Fruit fly (Drosophila melanogaster): ENCODE data around the gene Atg4b.

The Atg4b gene

DNA sequence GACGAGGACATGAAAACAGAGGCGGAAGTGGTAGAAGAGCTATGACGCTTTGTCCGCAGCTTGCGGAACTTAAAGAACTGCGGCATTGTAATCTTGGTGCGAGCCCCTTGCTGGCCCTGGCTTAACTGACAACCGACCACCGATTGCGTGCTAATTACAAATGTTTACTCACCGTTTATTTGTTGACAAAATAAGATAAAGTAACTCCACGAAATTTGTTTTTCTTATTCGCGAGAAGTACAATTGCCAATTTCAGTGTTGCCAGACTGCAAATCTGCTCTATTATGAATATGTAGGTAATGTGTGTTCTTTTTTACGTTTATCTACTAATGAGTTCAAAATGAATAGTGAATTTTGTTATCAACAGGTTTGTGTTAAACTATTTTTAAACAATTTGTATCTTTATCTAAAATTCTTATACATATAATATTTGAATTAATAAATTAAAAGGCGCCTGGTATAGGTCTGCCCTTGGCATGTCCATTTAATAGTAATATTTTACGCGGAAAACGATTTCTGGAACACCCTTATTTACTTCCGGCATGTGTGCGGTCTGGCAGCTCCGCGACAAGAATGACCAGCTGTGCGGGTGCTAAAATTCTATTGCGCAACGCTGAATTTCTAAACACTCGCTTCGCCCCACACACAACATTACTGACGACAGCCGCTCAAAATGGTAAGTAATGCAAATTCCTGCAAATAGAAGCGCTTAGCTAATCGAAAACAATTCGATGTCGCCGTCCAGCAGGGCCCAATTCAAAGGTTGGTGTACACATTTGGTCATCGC is at the start of gene Atg4b, which contains the start of gene Hibch:
Gene Atg4b, minus strand, starts transcription at position 280 of the 787 bp plus-strand sequence.
Gene Hibch, plus strand, starts transcription at position 585 of the 787 bp plus-strand sequence.
- TF ChIP-seq CG8478 (optimal IDR thresholded peaks at IDR 0.05) (no peak), CTCF (optimal IDR thresholded peaks at IDR 0.05) (no peak)

DNA sequence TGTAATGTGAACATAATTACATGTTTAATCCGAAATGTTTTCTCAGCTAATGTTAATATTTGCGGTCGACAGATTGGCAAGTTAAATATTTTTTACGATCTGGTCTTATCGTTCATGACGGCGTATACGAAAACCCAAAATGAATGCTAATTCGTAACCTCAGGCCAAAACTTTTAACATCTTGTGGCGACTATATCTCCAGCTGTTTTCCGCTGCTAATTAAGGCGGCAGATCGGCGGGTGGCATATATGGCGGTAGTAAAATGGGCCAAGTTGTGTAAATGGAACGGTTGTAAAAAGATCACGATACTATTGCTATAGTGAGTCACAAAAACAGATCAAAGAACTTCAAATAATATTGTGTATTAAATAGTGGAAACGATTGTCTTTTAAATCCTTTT is 49.7 kb upstream of the Atg4b start:
- no peak for TF ChIP-seq CTCF (optimal IDR thresholded peaks at IDR 0.05)
- no peak for TF ChIP-seq CG8478 (optimal IDR thresholded peaks at IDR 0.05)

DNA sequence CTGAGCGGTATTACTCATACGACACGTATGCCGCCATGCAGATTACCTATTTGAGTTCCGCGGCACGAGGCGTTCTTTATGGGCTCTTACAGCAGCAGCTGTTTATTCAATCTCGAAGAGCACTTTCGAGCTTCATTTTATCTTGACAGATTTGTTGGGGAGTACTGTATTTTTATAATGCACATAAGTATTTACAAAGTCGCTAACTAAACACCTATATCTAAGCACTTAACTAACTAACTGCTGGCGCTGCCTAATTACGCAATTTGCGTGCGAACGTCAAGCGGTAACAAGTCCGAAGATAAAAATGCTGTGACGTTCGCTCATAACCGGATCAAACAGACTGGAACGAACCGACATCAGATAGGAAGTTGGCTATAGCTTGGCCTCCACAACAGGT is 45.9 kb upstream of the Atg4b start:
- TF ChIP-seq CTCF (optimal IDR thresholded peaks at IDR 0.05) (no peak), CG8478 (optimal IDR thresholded peaks at IDR 0.05) (no peak)

DNA sequence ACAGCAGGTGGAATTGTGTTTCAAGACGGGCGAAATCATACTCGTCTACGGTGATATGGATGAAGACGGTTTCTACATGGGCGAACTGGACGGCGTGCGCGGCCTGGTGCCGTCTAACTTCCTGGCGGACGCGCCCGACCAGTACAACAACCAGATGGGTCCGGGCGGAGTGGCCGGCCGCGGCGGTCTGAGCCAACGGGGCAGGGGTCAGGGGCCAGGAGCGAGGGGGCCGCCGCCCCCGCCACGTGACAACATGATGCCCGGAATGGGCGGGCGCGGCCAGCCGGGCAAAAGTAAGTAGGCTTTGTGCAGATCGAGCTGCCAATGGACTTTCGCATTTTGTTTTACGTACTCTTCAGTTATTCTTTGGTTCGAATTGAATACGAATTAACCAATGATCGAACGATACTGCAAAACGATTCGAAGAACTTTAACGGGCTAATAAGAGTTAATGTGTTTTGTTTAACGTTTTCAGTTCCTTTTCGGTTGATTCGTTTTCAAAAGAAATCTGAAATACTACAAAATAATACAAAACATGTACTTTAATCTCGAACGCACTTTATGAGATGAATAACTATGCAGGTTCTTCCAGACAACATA is 36.6 kb upstream of the Atg4b start:
- no peak for TF ChIP-seq CG8478 (optimal IDR thresholded peaks at IDR 0.05)
- no peak for TF ChIP-seq CTCF (optimal IDR thresholded peaks at IDR 0.05)

DNA sequence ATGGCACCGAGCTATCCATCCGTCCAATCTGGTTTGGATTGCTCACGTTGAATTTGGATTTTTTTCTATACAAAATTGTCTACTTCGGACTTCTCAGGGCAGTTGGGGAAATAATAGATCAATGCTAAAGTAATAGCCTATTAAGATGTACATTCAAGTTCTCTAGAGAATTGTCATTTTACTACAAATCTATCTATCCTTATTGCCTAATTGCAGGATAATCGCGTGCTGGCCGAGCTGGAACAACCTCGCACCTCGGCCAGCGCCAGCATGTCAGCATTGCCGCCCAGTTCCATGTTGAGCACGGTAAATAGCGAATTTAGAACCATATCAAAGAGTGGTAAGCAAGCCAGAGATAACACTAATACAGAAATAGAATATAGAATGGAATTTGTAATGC is 26.1 kb upstream of the Atg4b start, which contains the start of gene h-cup:
Gene h-cup, minus strand, starts transcription at position 101 of the 400 bp plus-strand sequence.
- no peak for TF ChIP-seq CG8478 (optimal IDR thresholded peaks at IDR 0.05)
- TF ChIP-seq CTCF (optimal IDR thresholded peaks at IDR 0.05) = no peak

DNA sequence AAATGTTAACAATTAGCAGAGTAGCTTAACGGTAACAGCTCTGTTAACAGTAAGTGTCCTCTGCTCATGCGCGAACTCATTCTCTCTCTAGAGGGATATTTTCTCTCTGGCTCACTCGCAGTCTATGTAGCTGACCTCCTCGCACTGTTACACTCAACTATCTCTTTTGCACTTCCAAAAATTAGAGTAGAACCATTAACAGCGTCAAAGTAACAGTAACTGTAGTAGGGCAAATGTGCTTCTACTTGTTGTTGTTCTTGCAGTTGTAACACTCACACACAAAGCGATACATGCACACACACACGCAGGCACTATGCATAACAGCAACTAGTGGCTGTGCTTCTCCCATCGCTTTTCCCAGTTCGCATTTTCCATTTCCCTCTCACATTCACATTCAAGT is 22.3 kb upstream of the Atg4b start:
- TF ChIP-seq CTCF (optimal IDR thresholded peaks at IDR 0.05) = peak in 1 of 2 experiments; percentile 6
- no peak for TF ChIP-seq CG8478 (optimal IDR thresholded peaks at IDR 0.05)

DNA sequence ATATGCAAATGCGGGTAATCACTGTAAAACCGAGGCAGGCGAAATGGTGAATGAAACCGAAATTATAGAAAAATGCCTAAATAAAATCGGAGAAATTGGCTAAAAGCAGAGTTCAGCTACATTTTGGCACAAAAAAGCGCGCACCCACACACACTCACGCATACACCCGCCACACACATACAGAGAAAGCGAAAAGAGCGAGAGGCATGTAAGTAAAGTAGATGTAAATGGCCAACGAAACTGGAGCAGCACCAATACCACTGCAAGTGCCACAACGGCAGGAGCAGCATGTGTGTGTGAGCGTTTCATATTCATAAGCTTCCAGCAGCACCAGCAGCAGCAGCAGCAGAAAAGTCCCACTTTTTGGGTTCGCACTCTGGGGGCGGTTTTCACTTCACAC is 18.7 kb upstream of the Atg4b start:
- no peak for TF ChIP-seq CG8478 (optimal IDR thresholded peaks at IDR 0.05)
- TF ChIP-seq CTCF (optimal IDR thresholded peaks at IDR 0.05) = no peak

DNA sequence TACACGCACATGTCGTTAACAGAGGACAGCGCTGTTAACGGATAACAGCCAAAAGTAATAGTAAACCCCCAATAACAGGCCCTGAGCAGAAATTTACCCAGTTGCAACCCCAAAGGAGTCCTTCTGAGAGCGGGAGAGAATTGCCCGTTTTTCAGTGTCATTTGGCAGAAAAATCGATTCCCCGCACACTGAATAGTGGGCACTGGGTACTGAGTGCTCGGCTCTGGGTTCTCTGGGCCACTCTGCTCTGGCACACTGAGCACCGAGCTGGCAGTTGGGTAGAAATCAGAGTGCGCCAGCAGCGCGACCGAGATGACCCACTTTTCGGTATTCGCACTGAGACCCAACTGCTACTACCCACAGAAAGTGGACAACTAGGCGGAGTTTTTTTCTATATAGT is 17.7 kb upstream of the Atg4b start, which contains the start of gene Rbp:
Gene Rbp, plus strand, starts transcription at position 239 of the 400 bp plus-strand sequence.
- TF ChIP-seq CG8478 (optimal IDR thresholded peaks at IDR 0.05) (no peak), CTCF (optimal IDR thresholded peaks at IDR 0.05) (no peak)

DNA sequence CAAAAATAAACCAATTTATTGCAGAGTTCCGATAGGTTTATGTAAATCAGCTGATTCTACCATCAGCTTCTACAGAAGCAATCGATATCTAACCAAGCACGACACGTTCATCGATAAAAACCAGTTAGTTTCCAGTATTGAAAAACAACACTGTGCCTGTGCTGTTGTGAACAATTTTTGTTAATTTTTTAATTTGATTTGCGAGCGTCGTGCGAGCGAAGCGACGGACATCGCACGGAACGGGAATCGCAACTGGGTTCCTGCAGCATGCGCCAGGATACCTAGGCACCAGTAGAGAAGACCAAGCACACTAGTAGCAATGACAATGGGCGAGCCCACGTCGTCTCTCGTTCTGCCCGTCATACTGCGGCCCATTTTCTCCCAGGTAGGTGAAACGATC is 15.1 kb upstream of the Atg4b start, which contains the start of the genes Ccm3 and CG6136:
Gene Ccm3, plus strand, starts transcription at position 125 of the 400 bp plus-strand sequence.
Gene CG6136, minus strand, starts transcription at position 380 of the 400 bp plus-strand sequence.
- TF ChIP-seq CG8478 (optimal IDR thresholded peaks at IDR 0.05) (no peak), CTCF (optimal IDR thresholded peaks at IDR 0.05) (peak in 1 of 2 experiments; percentile 2)

DNA sequence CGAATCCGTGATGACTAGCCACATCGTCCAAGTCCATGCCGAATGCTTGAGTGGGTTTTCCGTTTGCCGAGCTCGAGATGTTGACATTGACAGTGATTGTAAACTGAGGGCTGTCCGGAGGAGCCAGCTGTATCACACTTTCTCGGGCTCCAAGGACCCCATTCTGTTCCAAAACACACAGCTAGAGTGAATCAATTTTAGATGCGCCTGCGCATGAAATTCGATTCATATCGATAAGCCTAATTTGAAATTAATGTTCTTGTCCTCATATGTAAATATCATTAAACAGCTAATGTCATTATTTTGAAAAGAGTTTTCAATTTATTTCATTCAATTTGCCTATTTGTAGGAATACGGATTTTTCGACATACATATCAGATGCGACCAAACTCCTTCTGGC is 13.0 kb upstream of the Atg4b start, which contains the start of gene CG14868:
Gene CG14868, minus strand, starts transcription at position 204 of the 400 bp plus-strand sequence.
- no peak for TF ChIP-seq CTCF (optimal IDR thresholded peaks at IDR 0.05)
- no peak for TF ChIP-seq CG8478 (optimal IDR thresholded peaks at IDR 0.05)

DNA sequence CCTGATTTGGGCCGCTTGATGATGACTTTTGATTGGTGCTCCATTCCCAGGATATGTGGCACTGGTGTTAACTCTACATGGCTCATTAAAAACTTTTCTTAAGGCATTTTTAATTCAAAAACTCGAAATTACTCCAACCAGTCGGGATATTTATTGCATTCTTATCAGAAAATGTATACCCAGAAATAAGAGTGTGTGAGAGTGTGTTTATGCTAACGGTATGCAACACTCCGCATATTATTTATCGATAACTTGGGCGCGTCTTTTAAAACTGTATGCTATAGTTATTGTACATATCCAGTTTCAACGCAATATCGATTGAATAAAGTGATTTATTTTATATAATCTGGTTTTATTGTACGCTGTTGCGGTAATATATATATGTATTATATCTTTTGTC is 10.8 kb upstream of the Atg4b start, which contains the start of gene CG34404:
Gene CG34404, minus strand, starts transcription at position 189 of the 400 bp plus-strand sequence.
- no peak for TF ChIP-seq CG8478 (optimal IDR thresholded peaks at IDR 0.05)
- no peak for TF ChIP-seq CTCF (optimal IDR thresholded peaks at IDR 0.05)

DNA sequence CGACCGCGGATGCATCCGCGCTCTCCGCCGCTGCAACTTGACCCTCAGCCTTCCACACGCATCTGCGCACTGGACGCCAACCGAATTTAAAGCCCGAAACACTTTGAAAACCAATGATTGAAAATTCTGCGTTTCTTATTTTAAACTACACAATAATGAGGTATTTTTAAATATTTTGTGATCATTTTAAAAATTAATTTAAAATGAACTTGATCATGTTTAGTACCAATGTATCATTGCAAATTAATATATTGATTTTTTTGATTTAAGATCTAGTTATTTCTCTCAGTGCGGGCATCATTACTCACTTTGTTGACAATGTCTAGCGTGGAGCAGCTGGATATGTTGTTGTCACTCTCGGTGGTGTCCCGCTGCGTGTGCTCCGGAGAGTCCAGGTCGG is 10.1 kb upstream of the Atg4b start:
- TF ChIP-seq CG8478 (optimal IDR thresholded peaks at IDR 0.05) (no peak), CTCF (optimal IDR thresholded peaks at IDR 0.05) (no peak)

DNA sequence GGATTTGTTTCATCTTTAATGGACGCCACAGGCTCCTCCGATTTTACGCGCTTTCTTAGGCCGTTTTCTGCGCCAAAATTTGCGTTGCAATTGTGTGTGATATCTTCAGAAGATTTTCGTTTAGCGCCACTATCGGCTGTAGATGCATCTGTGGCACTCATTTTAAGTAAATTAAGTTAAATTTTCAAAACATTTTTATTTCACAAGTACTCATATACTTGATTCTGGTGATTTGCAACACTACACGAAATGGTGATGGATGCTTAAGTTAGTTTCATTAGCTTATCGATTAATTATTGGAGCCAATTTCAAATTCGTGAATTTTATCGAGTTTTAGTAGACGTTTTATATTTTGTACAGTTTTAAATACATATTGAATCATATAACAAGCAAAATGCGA is 6.9 kb upstream of the Atg4b start, which contains the start of gene CG6171:
Gene CG6171, minus strand, starts transcription at position 250 of the 400 bp plus-strand sequence.
- TF ChIP-seq CTCF (optimal IDR thresholded peaks at IDR 0.05) = no peak
- TF ChIP-seq CG8478 (optimal IDR thresholded peaks at IDR 0.05) = no peak

DNA sequence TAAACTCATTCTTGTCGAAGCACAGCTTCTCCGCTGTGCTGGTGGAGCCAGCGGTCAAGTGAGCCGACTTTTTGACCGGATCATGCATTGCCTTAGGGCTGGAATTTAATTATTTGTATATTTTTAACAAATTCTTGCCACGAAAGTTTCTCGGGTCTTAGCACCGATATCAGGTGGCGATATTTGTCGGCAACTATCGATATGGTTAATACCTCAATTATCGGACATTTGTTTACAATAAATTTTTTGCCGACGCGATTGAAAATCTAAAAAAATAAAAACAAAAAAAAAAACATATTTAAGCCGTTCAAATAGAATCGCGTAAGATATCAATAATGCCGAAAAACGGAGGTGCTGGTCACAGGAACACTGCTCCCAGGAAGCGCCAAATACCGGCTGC is 4.8 kb upstream of the Atg4b start, which contains the start of the genes Cog2 and Trax:
Gene Cog2, minus strand, starts transcription at position 168 of the 400 bp plus-strand sequence.
Gene Trax, plus strand, starts transcription at position 203 of the 400 bp plus-strand sequence.
- TF ChIP-seq CG8478 (optimal IDR thresholded peaks at IDR 0.05) (no peak), CTCF (optimal IDR thresholded peaks at IDR 0.05) (no peak)

DNA sequence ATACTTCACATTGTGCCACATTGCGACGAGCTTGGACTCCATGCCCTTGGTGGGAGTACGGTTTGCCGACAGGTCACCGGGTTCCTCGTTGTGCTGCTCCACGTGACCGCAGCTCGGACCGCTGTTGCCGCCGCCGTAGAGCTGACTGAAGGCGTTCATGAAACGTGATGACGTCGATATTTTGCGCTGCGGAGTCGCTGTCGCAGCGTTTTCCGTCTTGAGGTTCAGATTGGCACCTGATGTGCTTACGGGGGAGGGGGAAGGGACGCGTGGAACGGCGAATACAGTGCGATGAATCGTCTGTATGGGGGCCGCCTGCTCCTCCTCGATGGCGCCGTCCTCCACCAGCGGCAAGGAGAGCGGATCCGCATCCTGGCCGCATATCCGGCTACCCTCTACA is 572 bp downstream of the Atg4b start:
- TF ChIP-seq CG8478 (optimal IDR thresholded peaks at IDR 0.05) = no peak
- no peak for TF ChIP-seq CTCF (optimal IDR thresholded peaks at IDR 0.05)
